Worm (Caenorhabditis elegans) whole organism, L3 larva: Measurements from ENCODE around the gene F59C12.4.

Source experiments
- lin-15B ChIP-seq: fragments of 150-350 bp; optimal IDR thresholded peaks from 2 replicates; lab custom pipeline; 2014; ENCODE audit warnings: missing biosample characterization, missing genetic modification characterization
- nhr-25 ChIP-seq: sonication (generic microtip); optimal IDR thresholded peaks from 2 replicates; lab custom pipeline; 2017; ENCODE audit warnings: missing biosample characterization, missing genetic modification characterization

- TF ChIP-seq nhr-25 (tag; lab: Kevin White, UChicago) (no peak), lin-15B (tag; lab: Kevin White, UChicago) (no peak)
These were observed 23.1 kb downstream of the F59C12.4 start, which contains the start of gene ser-1 for ce11 chrX:16579303-16579795.
